Worm (Caenorhabditis elegans): ENCODE results near the gene Y45F3A.1.

The Y45F3A.1 gene

ce11 chrIII:10537558-10537957 lies 24.2 kb downstream of the Y45F3A.1 start (continued):
- TF ChIP-seq fkh-10 (GFP tag; optimal IDR thresholded peaks at IDR 0.05) (no peak), zip-11 (GFP tag; IDR thresholded peaks at IDR 0.05) (no peak), mes-2 (tag; optimal IDR thresholded peaks at IDR 0.05; ENCODE audit: poor library complexity, severe bottlenecking) (no peak), ama-1 (optimal IDR thresholded peaks at IDR 0.05) (no peak), nhr-10 (tag; optimal IDR thresholded peaks at IDR 0.05) (no peak), lin-1 (GFP tag; IDR thresholded peaks at IDR 0.05) (no peak), egl-43 (GFP tag; IDR thresholded peaks at IDR 0.05) (0 out of 2 replicates have a peak, but pooled peaks have one; percentile 34), pha-4 (GFP tag; IDR thresholded peaks at IDR 0.05) (no peak), pha-4 (tag; optimal IDR thresholded peaks at IDR 0.05) (no peak), php-3 (GFP tag; IDR thresholded peaks at IDR 0.05) (no peak), daf-16 (GFP tag; optimal IDR thresholded peaks at IDR 0.05) (no peak), daf-16 (tag; optimal IDR thresholded peaks at IDR 0.05) (peak; percentile 29), nhr-28 (tag; optimal IDR thresholded peaks at IDR 0.05) (peak; percentile 2), ceh-44 (GFP tag; IDR thresholded peaks at IDR 0.05) (no peak), nhr-102 (tag; optimal IDR thresholded peaks at IDR 0.05) (peak; percentile 14), dmd-6 (GFP tag; IDR thresholded peaks at IDR 0.05) (no peak), spr-1 (tag; optimal IDR thresholded peaks at IDR 0.05) (peak; percentile 39)

- TF ChIP-seq egl-27 (tag; optimal IDR thresholded peaks at IDR 0.05) = no peak
- TF ChIP-seq nhr-237 (tag; optimal IDR thresholded peaks at IDR 0.05) = no peak
- TF ChIP-seq T26A8.4 (GFP tag; IDR thresholded peaks at IDR 0.05) = 0 out of 2 replicates have a peak, but pooled peaks have one; percentile 20
- no peak for TF ChIP-seq zip-2 (tag; optimal IDR thresholded peaks at IDR 0.05)
- TF ChIP-seq ceh-20 (GFP tag; IDR thresholded peaks at IDR 0.05) = no peak
- peak; percentile 9 for TF ChIP-seq nhr-111 (GFP tag; optimal IDR thresholded peaks at IDR 0.05)
- TF ChIP-seq ztf-11 (tag; optimal IDR thresholded peaks at IDR 0.05) = no peak
- TF ChIP-seq unc-62 (GFP tag; optimal IDR thresholded peaks at IDR 0.05 in 1 of 2) = no peak
- no peak for TF ChIP-seq unc-62 (tag; optimal IDR thresholded peaks at IDR 0.05)
- TF ChIP-seq ama-1 (optimal IDR thresholded peaks at IDR 0.05) = peak; percentile 67
- no peak for TF ChIP-seq fkh-10 (GFP tag; optimal IDR thresholded peaks at IDR 0.05)
- no peak for TF ChIP-seq hif-1 (tag; optimal IDR thresholded peaks at IDR 0.05)
- TF ChIP-seq aha-1 (tag) = peak; percentile 75
- no peak for TF ChIP-seq hlh-30 (tag; optimal IDR thresholded peaks at IDR 0.05; ENCODE audit: insufficient read depth)
- no peak for TF ChIP-seq madf-9 (GFP tag; conservative IDR thresholded peaks at IDR 0.05)
- no peak for TF ChIP-seq attf-4 (tag; optimal IDR thresholded peaks at IDR 0.05)
- TF ChIP-seq ceh-62 (tag; optimal IDR thresholded peaks at IDR 0.05) = no peak
- no peak for TF ChIP-seq jun-1 (tag; optimal IDR thresholded peaks at IDR 0.05)
- no peak for TF ChIP-seq cey-2 (tag; optimal IDR thresholded peaks at IDR 0.05; ENCODE audit: borderline replicate concordance, insufficient read depth)
- TF ChIP-seq unc-39 (tag; optimal IDR thresholded peaks at IDR 0.05) = no peak
Measured at ce11 chrIII:10537003-10537402, 24.7 kb downstream of the Y45F3A.1 start.

ce11 chrIII:10536087-10536723 lies 25.5 kb downstream of the Y45F3A.1 start:
- TF ChIP-seq rbr-2 (tag; optimal IDR thresholded peaks at IDR 0.05) (no peak), daf-16 (GFP tag; optimal IDR thresholded peaks at IDR 0.05) (no peak), daf-16 (tag; optimal IDR thresholded peaks at IDR 0.05) (peak; percentile 11), aha-1 (tag) (peak; percentile 71), hlh-11 (tag; optimal IDR thresholded peaks at IDR 0.05) (peak; percentile 27), Y5F2A.4 (GFP tag; optimal IDR thresholded peaks at IDR 0.05) (no peak), pha-4 (GFP tag; IDR thresholded peaks at IDR 0.05) (0 out of 2 replicates have a peak, but pooled peaks have one; percentile 5), pha-4 (tag; optimal IDR thresholded peaks at IDR 0.05) (no peak)
